Fruit fly (Drosophila melanogaster): ENCODE results near the gene REPTOR.

Gene REPTOR

dm6 chr3R:24565748-24566239 lies 16.9 kb downstream of the REPTOR start (continued):
- TF ChIP-seq pum (GFP tag; optimal IDR thresholded peaks at IDR 0.05) (no peak), tgo (GFP tag; IDR thresholded peaks at IDR 0.05) (no peak), CG14860 (GFP tag; IDR thresholded peaks at IDR 0.05; ENCODE audit: partially characterized antibody) (no peak), CG34376 (GFP tag; optimal IDR thresholded peaks at IDR 0.05) (peak; percentile 96), TFAM (GFP tag; optimal IDR thresholded peaks at IDR 0.05) (no peak), ATbp (GFP tag; optimal IDR thresholded peaks at IDR 0.05) (peak; percentile 86), amos (GFP tag; IDR thresholded peaks at IDR 0.05; ENCODE audit: partially characterized antibody) (no peak), Sin3A (optimal IDR thresholded peaks at IDR 0.05) (no peak), CG11456 (GFP tag; IDR thresholded peaks at IDR 0.05) (no peak), CG9727 (GFP tag; optimal IDR thresholded peaks at IDR 0.05) (peak; percentile 12), CG14441 (GFP tag; IDR thresholded peaks at IDR 0.05) (no peak), CG2712 (tag; optimal IDR thresholded peaks at IDR 0.05) (peak; percentile 47), NfI (GFP tag; optimal IDR thresholded peaks at IDR 0.05) (peak; percentile 37), Ssrp (tag; optimal IDR thresholded peaks at IDR 0.05) (no peak), Atf-2 (GFP tag; optimal IDR thresholded peaks at IDR 0.05) (no peak), cato (GFP tag; optimal IDR thresholded peaks at IDR 0.05; ENCODE audit: borderline replicate concordance) (no peak), ftz-f1 (GFP tag; optimal IDR thresholded peaks at IDR 0.05) (peak; percentile 92), kah (GFP tag; optimal IDR thresholded peaks at IDR 0.05) (peak; percentile 58), Gug (GFP tag; IDR thresholded peaks at IDR 0.05) (no peak), CG7786 (GFP tag; optimal IDR thresholded peaks at IDR 0.05) (no peak), hkb (optimal IDR thresholded peaks at IDR 0.05) (no peak), hkb (GFP tag; IDR thresholded peaks at IDR 0.05) (peak; percentile 71), CG2199 (GFP tag; IDR thresholded peaks at IDR 0.05) (no peak), CG10431 (GFP tag; optimal IDR thresholded peaks at IDR 0.05) (peak; percentile 78), CG16815 (GFP tag; optimal IDR thresholded peaks at IDR 0.05) (no peak), HLH54F (GFP tag; optimal IDR thresholded peaks at IDR 0.05) (no peak), tll (GFP tag; optimal IDR thresholded peaks at IDR 0.05) (no peak), CG10654 (GFP tag; optimal IDR thresholded peaks at IDR 0.05) (no peak), Trl (optimal IDR thresholded peaks at IDR 0.05) (peak; percentile 91 to 100), Trl (GFP tag; optimal IDR thresholded peaks at IDR 0.05) (peak; percentile 68), CG1024 (GFP tag; IDR thresholded peaks at IDR 0.05) (no peak), CG18619 (GFP tag; optimal IDR thresholded peaks at IDR 0.05) (peak; percentile 37), CG9437 (GFP tag; optimal IDR thresholded peaks at IDR 0.05) (no peak), Nf-YC (tag; optimal IDR thresholded peaks at IDR 0.05) (peak; percentile 58), gcm (GFP tag; optimal IDR thresholded peaks at IDR 0.05) (peak; percentile 76), vfl (GFP tag; optimal IDR thresholded peaks at IDR 0.05) (no peak), CG42726 (GFP tag; IDR thresholded peaks at IDR 0.05; ENCODE audit: partially characterized antibody) (no peak), stc (GFP tag; IDR thresholded peaks at IDR 0.05) (no peak; the same call in 1 of the 2 replicates), shn (GFP tag; optimal IDR thresholded peaks at IDR 0.05) (no peak), CG15073 (GFP tag; optimal IDR thresholded peaks at IDR 0.05) (no peak), GATAe (GFP tag; conservative IDR thresholded peaks at IDR 0.05) (no peak), CG3065 (GFP tag; optimal IDR thresholded peaks at IDR 0.05) (no peak), CG8290 (GFP tag; optimal IDR thresholded peaks at IDR 0.05) (peak; percentile 28), CG8290 (tag; optimal IDR thresholded peaks at IDR 0.05) (peak in 1 of 2 experiments; percentile 47), Rx (GFP tag; IDR thresholded peaks at IDR 0.05) (no peak), bbx (GFP tag; IDR thresholded peaks at IDR 0.05; ENCODE audit: partially characterized antibody) (no peak), Ets97D (GFP tag; optimal IDR thresholded peaks at IDR 0.05) (peak; percentile 22), CG18764 (GFP tag; optimal IDR thresholded peaks at IDR 0.05) (no peak), jigr1 (GFP tag; IDR thresholded peaks at IDR 0.05) (no peak), CG12391 (tag; optimal IDR thresholded peaks at IDR 0.05) (peak; percentile 46), usp (GFP tag; optimal IDR thresholded peaks at IDR 0.05) (no peak), tup (GFP tag; optimal IDR thresholded peaks at IDR 0.05) (no peak), CG15696 (tag; optimal IDR thresholded peaks at IDR 0.05) (no peak)
